Fruit fly (Drosophila melanogaster) S2 (cell line): ENCODE measurements around the gene CG16736.

Experiments used
- CG8478 ChIP-seq: fragments of >200 bp; optimal IDR thresholded peaks from 2 replicates; lab custom pipeline; 2018
- CTCF ChIP-seq, 2 experiments: fragments of >200 bp; optimal IDR thresholded peaks; 2 replicates each; lab custom pipeline; 2018

DNA sequence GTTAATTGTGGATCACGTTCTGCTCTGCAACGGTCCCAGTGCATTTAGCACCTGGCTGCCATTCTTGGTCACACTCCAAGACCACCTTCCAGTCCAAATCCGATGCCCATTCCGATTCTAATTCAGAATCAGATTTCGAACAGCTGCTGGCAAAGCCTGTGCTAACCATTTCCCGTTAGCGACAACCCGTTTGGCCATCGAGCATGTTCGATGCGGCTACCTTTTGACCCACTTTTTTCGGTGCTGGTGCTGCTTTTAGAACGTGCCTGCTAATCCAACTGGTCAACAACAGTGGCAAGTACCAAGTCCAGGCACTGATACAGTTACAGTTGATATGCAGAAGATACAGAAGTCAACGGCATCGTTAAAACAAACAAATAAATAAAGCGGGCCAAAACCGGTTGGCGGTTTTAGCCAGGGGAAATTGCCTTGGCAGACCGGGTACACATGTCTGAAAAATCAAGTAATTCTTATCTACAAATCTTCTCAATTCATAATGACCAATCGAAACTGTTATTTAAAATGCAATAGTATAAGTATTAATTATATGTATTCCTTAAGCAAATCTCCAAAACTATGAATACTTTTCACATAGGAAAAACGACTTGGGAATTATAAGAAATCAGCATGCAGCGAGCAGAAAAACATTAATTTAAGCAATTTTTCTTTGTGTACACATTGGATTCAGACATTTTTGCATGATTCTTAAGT is 8.3 kb downstream of the CG16736 start:
- TF ChIP-seq CG8478 (lab: Kevin White, UChicago) (no peak), CTCF (optimal IDR thresholded peaks at IDR 0.05; lab: Kevin White, UChicago) (no peak)
